Fruit fly (Drosophila melanogaster): ENCODE results near the gene bdl.
A peak's percentile ranks its signal among the peaks of the same experiment; 100 is the strongest.

The bdl gene

DNA sequence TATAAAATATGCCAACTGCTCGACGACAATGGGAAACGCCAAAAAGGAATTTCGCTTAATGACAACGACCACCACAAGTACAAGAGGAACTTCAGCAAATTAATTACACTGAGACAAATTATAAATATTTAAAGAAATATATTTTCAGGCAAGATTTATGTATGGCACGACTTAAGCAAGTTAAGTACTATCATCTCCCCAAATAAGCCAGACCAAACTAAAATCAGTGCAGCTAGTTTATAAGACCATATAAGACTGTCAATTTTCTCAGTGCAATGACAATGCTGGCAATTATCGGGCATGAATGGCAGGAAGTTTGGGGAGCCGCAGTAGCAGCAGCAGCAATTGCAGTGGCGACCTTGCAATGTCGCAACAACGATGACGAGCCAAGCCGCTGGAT lies 24.2 kb downstream of the bdl start (continued):
- no peak for TF ChIP-seq CG14860 (GFP tag; IDR thresholded peaks at IDR 0.05; ENCODE audit: partially characterized antibody)
- TF ChIP-seq nau (GFP tag; optimal IDR thresholded peaks at IDR 0.05), result no peak
- TF ChIP-seq nmo (GFP tag; optimal IDR thresholded peaks at IDR 0.05), result peak; percentile 2
- TF ChIP-seq sens (GFP tag), result peak; percentile 20
- no peak for TF ChIP-seq vfl (GFP tag; optimal IDR thresholded peaks at IDR 0.05)
- no peak for TF ChIP-seq sr (GFP tag; IDR thresholded peaks at IDR 0.05)
- TF ChIP-seq CG2712 (tag; optimal IDR thresholded peaks at IDR 0.05), result peak; percentile 36
- TF ChIP-seq CG17829 (tag; optimal IDR thresholded peaks at IDR 0.05), result peak; percentile 2
- TF ChIP-seq Oli (tag; optimal IDR thresholded peaks at IDR 0.05), result peak; percentile 17
- TF ChIP-seq Antp (GFP tag; optimal IDR thresholded peaks at IDR 0.05), result no peak
- TF ChIP-seq CG10979 (tag; optimal IDR thresholded peaks at IDR 0.05), result peak; percentile 38
- TF ChIP-seq phol (tag; optimal IDR thresholded peaks at IDR 0.05), result peak; percentile 41
- peak; percentile 47 for TF ChIP-seq nom (GFP tag; optimal IDR thresholded peaks at IDR 0.05)
- TF ChIP-seq Xrp1 (GFP tag; IDR thresholded peaks at IDR 0.05), result 0 out of 2 replicates have a peak, but pooled peaks have one; percentile 13
- no peak for TF ChIP-seq CG13775 (GFP tag; optimal IDR thresholded peaks at IDR 0.05)
- TF ChIP-seq mld (GFP tag; IDR thresholded peaks at IDR 0.05; ENCODE audit: partially characterized antibody), result no peak
- peak; percentile 11 for TF ChIP-seq az2 (GFP tag; optimal IDR thresholded peaks at IDR 0.05)
- TF ChIP-seq CG31441 (GFP tag; IDR thresholded peaks at IDR 0.05), result no peak
- TF ChIP-seq grau (tag; optimal IDR thresholded peaks at IDR 0.05), result peak; percentile 2
- peak; percentile 8 for TF ChIP-seq Med (GFP tag)
- no peak for TF ChIP-seq CG9727 (GFP tag; optimal IDR thresholded peaks at IDR 0.05)
- peak; percentile 11 for TF ChIP-seq CG18262 (tag; optimal IDR thresholded peaks at IDR 0.05)
- 0 out of 2 replicates have a peak, but pooled peaks have one; percentile 12 for TF ChIP-seq ap (GFP tag; IDR thresholded peaks at IDR 0.05)
- no peak for TF ChIP-seq fd96Cb (tag; optimal IDR thresholded peaks at IDR 0.05)
- no peak for TF ChIP-seq CG7745 (tag; optimal IDR thresholded peaks at IDR 0.05)
- TF ChIP-seq prd (optimal IDR thresholded peaks at IDR 0.05), result no peak
- TF ChIP-seq prd (GFP tag; IDR thresholded peaks at IDR 0.05), result 0 out of 3 replicates have a peak, but pooled peaks have one; percentile 11
- no peak for TF ChIP-seq seq (GFP tag; IDR thresholded peaks at IDR 0.05)
- TF ChIP-seq Poxn (GFP tag; IDR thresholded peaks at IDR 0.05), result no peak
- peak; percentile 0 for TF ChIP-seq CG7839 (tag; optimal IDR thresholded peaks at IDR 0.05)
- 0 out of 3 replicates have a peak, but pooled peaks have one; percentile 8 for TF ChIP-seq CG7357 (GFP tag; IDR thresholded peaks at IDR 0.05)
- no peak for TF ChIP-seq H2.0 (GFP tag; IDR thresholded peaks at IDR 0.05)
- peak in 1 of 2 experiments; percentile 35 for TF ChIP-seq bsh (GFP tag; optimal IDR thresholded peaks at IDR 0.05)
- TF ChIP-seq Nf-YA (GFP tag; IDR thresholded peaks at IDR 0.05), result no peak
- TF ChIP-seq bigmax (GFP tag; optimal IDR thresholded peaks at IDR 0.05), result no peak
- TF ChIP-seq nerfin-2 (GFP tag; IDR thresholded peaks at IDR 0.05; ENCODE audit: partially characterized antibody), result no peak
- peak; percentile 23 for TF ChIP-seq CG15696 (tag; optimal IDR thresholded peaks at IDR 0.05)
- no peak for TF ChIP-seq sim (GFP tag; IDR thresholded peaks at IDR 0.05)

DNA sequence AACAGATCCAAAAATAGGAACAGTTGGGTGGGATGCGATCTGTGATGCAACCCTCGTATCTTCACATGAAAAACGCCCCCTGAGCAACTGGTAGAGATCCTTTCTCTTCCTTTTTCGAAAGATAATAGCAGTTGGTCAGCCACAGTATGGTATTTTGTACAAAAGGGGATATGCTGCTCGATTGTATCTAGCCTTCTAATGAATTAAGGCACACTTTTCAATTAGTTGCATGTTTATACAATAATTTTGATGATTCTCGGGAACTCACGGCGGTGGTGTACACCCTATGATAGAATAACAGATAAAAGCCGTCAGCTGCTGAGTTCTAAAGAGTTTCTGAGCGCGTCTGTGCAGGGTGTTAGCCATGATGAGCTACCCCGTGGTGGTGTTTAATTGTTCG lies 25.3 kb downstream of the bdl start:
- TF ChIP-seq zf30C (GFP tag; optimal IDR thresholded peaks at IDR 0.05), result no peak
- peak; percentile 10 for TF ChIP-seq grn (GFP tag; optimal IDR thresholded peaks at IDR 0.05)
- TF ChIP-seq Stat92E (GFP tag; optimal IDR thresholded peaks at IDR 0.05), result peak in 1 of 3 experiments; percentile 55
- TF ChIP-seq pros (GFP tag; optimal IDR thresholded peaks at IDR 0.05), result peak; percentile 86

Data from whole organism, embryonic.